Worm (Caenorhabditis elegans) whole organism, young adult: Measurements from ENCODE around the gene sup-26.

ENCODE experiments used
- C17E4.6 ChIP-seq: fragments of 200-800 bp; sonication (Bioruptor generic); IDR thresholded peaks from 2 replicates; pipeline ENCODE4 v1.3.6; 2022; ENCODE audit warnings: missing genetic modification reagents, missing genetic modification characterization, missing compliant biosample characterization
- D2030.7 ChIP-seq: fragments of 200-800 bp; sonication (Bioruptor generic); IDR thresholded peaks from 2 replicates; pipeline ENCODE4 v1.3.6; 2022; ENCODE audit warnings: missing genetic modification reagents, missing genetic modification characterization, missing compliant biosample characterization
- F23B12.7 ChIP-seq: sonication (generic microtip); optimal IDR thresholded peaks from 2 replicates; lab custom pipeline; 2017; ENCODE audit warnings: missing genetic modification characterization, mild to moderate bottlenecking, missing compliant biosample characterization, antibody characterized with exemption, moderate library complexity; ENCODE audit not compliant: insufficient read depth
- F52B5.7 ChIP-seq: sonication (generic microtip); optimal IDR thresholded peaks from 2 replicates; lab custom pipeline; 2016; ENCODE audit warnings: mild to moderate bottlenecking, missing genetic modification characterization, missing compliant biosample characterization
- F55B11.4 ChIP-seq: sonication (generic microtip); optimal IDR thresholded peaks from 2 replicates; lab custom pipeline; 2016; ENCODE audit warnings: missing compliant biosample characterization, missing genetic modification characterization, borderline replicate concordance; ENCODE audit not compliant: insufficient read depth
- T26A5.8 ChIP-seq: sonication (generic microtip); optimal IDR thresholded peaks from 2 replicates; lab custom pipeline; 2016; ENCODE audit warnings: missing genetic modification characterization, missing compliant biosample characterization
- Y53F4B.3 ChIP-seq: fragments of 200-800 bp; sonication (Bioruptor generic); IDR thresholded peaks from 2 replicates; pipeline ENCODE4 v1.3.6; 2022; ENCODE audit warnings: missing genetic modification reagents, missing genetic modification characterization, missing compliant biosample characterization
- Y53G8AR.9 ChIP-seq: fragments of 200-800 bp; sonication (Bioruptor generic); conservative IDR thresholded peaks from 2 replicates; pipeline ENCODE4 v1.3.6; 2022; ENCODE audit warnings: missing genetic modification reagents, missing genetic modification characterization, missing compliant biosample characterization
- Y67H2A.10 ChIP-seq: fragments of 200-800 bp; sonication (Bioruptor generic); conservative IDR thresholded peaks from 2 replicates; pipeline ENCODE4 v1.3.6; 2022; ENCODE audit warnings: missing genetic modification reagents, missing genetic modification characterization, missing compliant biosample characterization
- Y95B8A.8 ChIP-seq: fragments of 200-800 bp; sonication (Bioruptor generic); IDR thresholded peaks from 2 replicates; pipeline ENCODE4 v1.3.6; 2022; ENCODE audit warnings: missing genetic modification reagents, missing genetic modification characterization, missing compliant biosample characterization
- akir-1 ChIP-seq: fragments of 200-800 bp; sonication (Bioruptor generic); optimal IDR thresholded peaks from 2 replicates; lab custom pipeline; 2018; ENCODE audit warnings: mild to moderate bottlenecking, missing genetic modification characterization, moderate library complexity, missing compliant biosample characterization
- aptf-3 ChIP-seq: fragments of 200-800 bp; sonication (Bioruptor generic); IDR thresholded peaks from 2 replicates; pipeline ENCODE4 v1.3.6; 2022; ENCODE audit warnings: missing genetic modification characterization, missing compliant biosample characterization
- bed-2 ChIP-seq: fragments of 200-800 bp; sonication (Bioruptor generic); IDR thresholded peaks from 2 replicates; pipeline ENCODE4 v1.3.6; 2022; ENCODE audit warnings: missing genetic modification reagents, missing genetic modification characterization, missing compliant biosample characterization
- cebp-1 ChIP-seq, 2 experiments: fragments of 200-800 bp in 1 of 2; sonication (Bioruptor generic) in 1 of 2; sonication (generic microtip) in 1 of 2; IDR thresholded peaks in 1 of 2; optimal IDR thresholded peaks in 1 of 2; 2 replicates each; pipeline versions ENCODE4 v1.3.6 to Lab custom; 2017 to 2022; ENCODE audit warnings: missing compliant biosample characterization in 2 of 2, missing genetic modification characterization in 2 of 2, mild to moderate bottlenecking in 1 of 2, missing genetic modification reagents in 1 of 2, moderate library complexity in 1 of 2
- ceh-27 ChIP-seq: fragments of 200-800 bp; sonication (Bioruptor generic); optimal IDR thresholded peaks from 2 replicates; lab custom pipeline; 2018; ENCODE audit warnings: mild to moderate bottlenecking, missing genetic modification characterization, moderate library complexity, missing compliant biosample characterization
- ceh-40 ChIP-seq: fragments of 200-800 bp; sonication (Bioruptor generic); IDR thresholded peaks from 2 replicates; pipeline ENCODE4 v1.3.6; 2022; ENCODE audit warnings: missing genetic modification characterization, missing compliant biosample characterization
- dox-1 ChIP-seq: fragments of 200-800 bp; sonication (Bioruptor generic); IDR thresholded peaks from 2 replicates; pipeline ENCODE4 v1.3.6; 2022; ENCODE audit warnings: missing genetic modification reagents, missing genetic modification characterization, missing compliant biosample characterization
- egl-18 ChIP-seq: fragments of 200-800 bp; sonication (Bioruptor generic); IDR thresholded peaks from 2 replicates; pipeline ENCODE4 v1.3.6; 2022; ENCODE audit warnings: missing genetic modification reagents, missing genetic modification characterization, missing compliant biosample characterization
- egl-44 ChIP-seq: fragments of 200-800 bp; sonication (Bioruptor generic); IDR thresholded peaks from 2 replicates; pipeline ENCODE4 v1.3.6; 2022; ENCODE audit warnings: missing genetic modification reagents, missing genetic modification characterization, missing compliant biosample characterization
- egrh-3 ChIP-seq: fragments of 200-800 bp; sonication (Bioruptor generic); IDR thresholded peaks from 2 replicates; pipeline ENCODE4 v1.3.6; 2022; ENCODE audit warnings: missing genetic modification reagents, missing genetic modification characterization, missing compliant biosample characterization
- gei-17 ChIP-seq: fragments of 200-800 bp; sonication (Bioruptor generic); optimal IDR thresholded peaks from 2 replicates; lab custom pipeline; 2018; ENCODE audit warnings: mild to moderate bottlenecking, missing genetic modification characterization, missing compliant biosample characterization
- hmg-20 ChIP-seq: fragments of 200-800 bp; sonication (Bioruptor generic); IDR thresholded peaks from 2 replicates; pipeline ENCODE4 v1.3.6; 2022; ENCODE audit warnings: missing genetic modification reagents, missing genetic modification characterization, missing compliant biosample characterization
- hrde-1 ChIP-seq: sonication (generic microtip); optimal IDR thresholded peaks from 2 replicates; lab custom pipeline; 2016; ENCODE audit warnings: missing genetic modification characterization, mild to moderate bottlenecking, missing compliant biosample characterization, moderate library complexity, missing genotype, missing genetic modification reagents, borderline replicate concordance
- hsf-1 ChIP-seq: fragments of 200-800 bp; sonication (Bioruptor generic); IDR thresholded peaks from 2 replicates; pipeline ENCODE4 v1.3.6; 2022; ENCODE audit warnings: missing genetic modification reagents, missing genetic modification characterization, missing compliant biosample characterization
- let-526 ChIP-seq: fragments of 200-800 bp; sonication (Bioruptor generic); IDR thresholded peaks from 2 replicates; pipeline ENCODE4 v1.3.6; 2022; ENCODE audit warnings: missing genetic modification reagents, missing genetic modification characterization, missing compliant biosample characterization
- let-607 ChIP-seq, 2 experiments: fragments of 200-800 bp in 1 of 2; sonication (Bioruptor generic) in 1 of 2; sonication (generic microtip) in 1 of 2; optimal IDR thresholded peaks; 2 replicates each; lab custom pipeline; 2016 to 2018; ENCODE audit warnings: mild to moderate bottlenecking in 2 of 2, missing compliant biosample characterization in 2 of 2, missing genetic modification characterization in 2 of 2, moderate library complexity in 2 of 2, missing genotype in 1 of 2
- lin-26 ChIP-seq: fragments of 200-800 bp; sonication (Bioruptor generic); IDR thresholded peaks from 2 replicates; pipeline ENCODE4 v1.3.6; 2022; ENCODE audit warnings: missing genetic modification reagents, missing genetic modification characterization, missing compliant biosample characterization
- lin-35 ChIP-seq, 3 experiments: fragments of 150-350 bp in 2 of 3; sonication (generic microtip) in 1 of 3; optimal IDR thresholded peaks; 2 replicates each; lab custom pipeline; 2014 to 2018; ENCODE audit warnings: missing biosample characterization in 3 of 3, missing genetic modification characterization in 3 of 3, missing genetic modification reagents in 3 of 3
- lsy-27 ChIP-seq: sonication (generic microtip); optimal IDR thresholded peaks from 2 replicates; lab custom pipeline; 2017; ENCODE audit warnings: missing genetic modification characterization, mild to moderate bottlenecking, missing compliant biosample characterization, antibody characterized with exemption, missing genotype, borderline replicate concordance; ENCODE audit not compliant: insufficient read depth
- madf-10 ChIP-seq: sonication (generic microtip); optimal IDR thresholded peaks from 2 replicates; lab custom pipeline; 2016; ENCODE audit warnings: mild to moderate bottlenecking, missing genetic modification characterization, missing compliant biosample characterization
- madf-8 ChIP-seq: fragments of 200-800 bp; sonication (Bioruptor generic); conservative IDR thresholded peaks from 2 replicates; pipeline ENCODE4 v1.3.6; 2022; ENCODE audit warnings: missing genetic modification reagents, missing genetic modification characterization, missing compliant biosample characterization
- mel-28 ChIP-seq: sonication (generic microtip); optimal IDR thresholded peaks from 2 replicates; lab custom pipeline; 2016; ENCODE audit warnings: borderline replicate concordance, mild to moderate bottlenecking, missing genetic modification characterization, missing compliant biosample characterization
- mes-4 ChIP-seq: sonication (generic microtip); optimal IDR thresholded peaks from 2 replicates; lab custom pipeline; 2016; ENCODE audit warnings: missing genotype, missing genetic modification characterization, missing compliant biosample characterization
- mxl-1 ChIP-seq: sonication (generic microtip); optimal IDR thresholded peaks from 2 replicates; lab custom pipeline; 2016; ENCODE audit warnings: missing genetic modification characterization, missing compliant biosample characterization
- nfya-2 ChIP-seq: fragments of 200-800 bp; sonication (Bioruptor generic); IDR thresholded peaks from 2 replicates; pipeline ENCODE4 v1.3.6; 2022; ENCODE audit warnings: missing genetic modification reagents, missing genetic modification characterization, missing compliant biosample characterization
- nfyb-1 ChIP-seq: fragments of 200-800 bp; sonication (Bioruptor generic); IDR thresholded peaks from 2 replicates; pipeline ENCODE4 v1.3.6; 2022; ENCODE audit warnings: missing genetic modification reagents, missing genetic modification characterization, missing compliant biosample characterization
- nhr-120 ChIP-seq: fragments of 200-800 bp; sonication (Bioruptor generic); IDR thresholded peaks from 2 replicates; pipeline ENCODE4 v1.3.6; 2022; ENCODE audit warnings: missing genetic modification characterization, missing compliant biosample characterization
- nhr-90 ChIP-seq: sonication (generic microtip); optimal IDR thresholded peaks from 2 replicates; lab custom pipeline; 2016; ENCODE audit warnings: missing genotype, mild to moderate bottlenecking, missing genetic modification characterization, missing compliant biosample characterization
- rec-8 ChIP-seq, 2 experiments: sonication (generic microtip); optimal IDR thresholded peaks; 2 replicates each; lab custom pipeline; 2016; ENCODE audit warnings: mild to moderate bottlenecking in 2 of 2, missing genetic modification characterization in 2 of 2, missing genetic modification reagents in 2 of 2, missing genotype in 2 of 2, missing biosample characterization in 1 of 2, missing compliant biosample characterization in 1 of 2, moderate library complexity in 1 of 2
- repo-1 ChIP-seq: sonication (generic microtip); optimal IDR thresholded peaks from 2 replicates; lab custom pipeline; 2017; ENCODE audit warnings: mild to moderate bottlenecking, missing genetic modification characterization, missing compliant biosample characterization
- rpc-1 ChIP-seq, 2 experiments: fragments of 150-350 bp in 1 of 2; sonication (generic microtip) in 1 of 2; optimal IDR thresholded peaks; 2 replicates each; lab custom pipeline; 2014 to 2018; ENCODE audit warnings: missing biosample characterization in 1 of 2, missing genetic modification characterization in 1 of 2, missing genetic modification reagents in 1 of 2, missing genotype in 1 of 2
- tbx-9 ChIP-seq: sonication (generic microtip); optimal IDR thresholded peaks from 2 replicates; lab custom pipeline; 2016; ENCODE audit warnings: borderline replicate concordance, missing genetic modification characterization, inconsistent platforms, missing compliant biosample characterization
- unc-62 ChIP-seq: fragments of 150-350 bp; optimal IDR thresholded peaks from 2 replicates; lab custom pipeline; 2014; ENCODE audit warnings: missing biosample characterization, missing genetic modification reagents, missing genetic modification characterization
- ztf-18 ChIP-seq: sonication (generic microtip); optimal IDR thresholded peaks from 2 replicates; lab custom pipeline; 2016; ENCODE audit warnings: missing genotype, mild to moderate bottlenecking, missing genetic modification characterization, missing compliant biosample characterization
- ztf-26 ChIP-seq: sonication (generic microtip); optimal IDR thresholded peaks from 2 replicates; lab custom pipeline; 2017; ENCODE audit warnings: missing genetic modification characterization, missing compliant biosample characterization
- ztf-28 ChIP-seq: fragments of 200-800 bp; sonication (Bioruptor generic); IDR thresholded peaks from 2 replicates; pipeline ENCODE4 v1.3.6; 2022; ENCODE audit warnings: missing genetic modification reagents, missing genetic modification characterization, missing compliant biosample characterization
- ztf-6 ChIP-seq: fragments of 200-800 bp; sonication (Bioruptor generic); IDR thresholded peaks from 2 replicates; pipeline ENCODE4 v1.3.6; 2022; ENCODE audit warnings: missing genetic modification reagents, missing genetic modification characterization, missing compliant biosample characterization

Gene sup-26

ce11 chrIII:4284732-4285165 lies 4.7 kb upstream of the sup-26 start (continued):
- no peak for TF ChIP-seq F52B5.7 (tag; lab: Kevin White, UChicago)
- TF ChIP-seq gei-17 (GFP tag; lab: Kevin White, UChicago): peak; percentile 36
- no peak for TF ChIP-seq Y67H2A.10 (GFP tag; lab: Robert Waterston, UW)
- TF ChIP-seq mes-4 (tag; lab: Kevin White, UChicago): no peak
- no peak for TF ChIP-seq Y53F4B.3 (GFP tag; lab: Robert Waterston, UW)
- TF ChIP-seq Y95B8A.8: no peak
- TF ChIP-seq unc-62: peak; percentile 35
- TF ChIP-seq rec-8 (tag; optimal IDR thresholded peaks at IDR 0.05; lab: Kevin White, UChicago): no peak
- no peak for TF ChIP-seq madf-8 (GFP tag; lab: Robert Waterston, UW)
- TF ChIP-seq tbx-9 (tag; lab: Kevin White, UChicago): no peak
- TF ChIP-seq hmg-20: no peak
- TF ChIP-seq nhr-90 (tag; lab: Kevin White, UChicago): peak; percentile 54
- TF ChIP-seq lin-35 (GFP tag; optimal IDR thresholded peaks at IDR 0.05; lab: Kevin White, UChicago): no peak
- no peak for TF ChIP-seq egrh-3 (GFP tag; lab: Robert Waterston, UW)
- TF ChIP-seq nfya-2 (GFP tag; lab: Robert Waterston, UW): no peak
- no peak for TF ChIP-seq lin-26 (GFP tag; lab: Robert Waterston, UW)
- TF ChIP-seq ztf-28 (GFP tag; lab: Robert Waterston, UW): no peak
- TF ChIP-seq ztf-6: no peak
- TF ChIP-seq dox-1: peak; percentile 78
- 0 out of 2 replicates have a peak, but pooled peaks have one; percentile 60 for TF ChIP-seq let-526
- TF ChIP-seq madf-10 (tag; lab: Kevin White, UChicago): peak; percentile 64
- TF ChIP-seq C17E4.6 (GFP tag; lab: Robert Waterston, UW): no peak
- TF ChIP-seq hrde-1 (tag; lab: Kevin White, UChicago): no peak
- TF ChIP-seq ztf-26: peak; percentile 75
- TF ChIP-seq rpc-1 (optimal IDR thresholded peaks at IDR 0.05; lab: Kevin White, UChicago): no peak
- no peak for TF ChIP-seq rpc-1 (tag; optimal IDR thresholded peaks at IDR 0.05; lab: Kevin White, UChicago)
- no peak for TF ChIP-seq egl-18 (GFP tag; lab: Robert Waterston, UW)
- no peak for TF ChIP-seq mel-28
- peak; percentile 63; the same call in 1 of the 2 replicates for TF ChIP-seq egl-44
- no peak for TF ChIP-seq bed-2
- peak; percentile 21 for TF ChIP-seq ztf-18 (tag; lab: Kevin White, UChicago)
- TF ChIP-seq Y53G8AR.9 (GFP tag; lab: Robert Waterston, UW): no peak
- TF ChIP-seq T26A5.8 (tag; lab: Kevin White, UChicago): no peak
- TF ChIP-seq repo-1 (tag; lab: Kevin White, UChicago): no peak
- TF ChIP-seq ceh-40: no peak
- TF ChIP-seq akir-1: no peak
- TF ChIP-seq aptf-3 (GFP tag; lab: Robert Waterston, UW): no peak
- TF ChIP-seq lsy-27 (tag; lab: Kevin White, UChicago): no peak
- no peak for TF ChIP-seq nhr-120 (GFP tag; lab: Robert Waterston, UW)
- TF ChIP-seq hsf-1 (GFP tag; lab: Robert Waterston, UW): no peak
- TF ChIP-seq cebp-1 (GFP tag; IDR thresholded peaks at IDR 0.05; lab: Robert Waterston, UW): no peak
- TF ChIP-seq cebp-1 (tag; optimal IDR thresholded peaks at IDR 0.05; lab: Kevin White, UChicago): peak; percentile 77
- TF ChIP-seq let-607 (tag; optimal IDR thresholded peaks at IDR 0.05; lab: Kevin White, UChicago): peak; percentile 55 to 58
- no peak for TF ChIP-seq F23B12.7 (tag; lab: Kevin White, UChicago)
- no peak for TF ChIP-seq mxl-1
- TF ChIP-seq nfyb-1 (GFP tag; lab: Robert Waterston, UW): peak; percentile 68; the same call in 1 of the 2 replicates
- TF ChIP-seq ceh-27 (GFP tag; lab: Kevin White, UChicago): peak; percentile 51
- no peak for TF ChIP-seq D2030.7 (GFP tag; lab: Robert Waterston, UW)
- TF ChIP-seq F55B11.4 (tag; lab: Kevin White, UChicago): no peak
